Worm (Caenorhabditis elegans) whole organism, late embryonic: Measurements from ENCODE around the gene Y79H2A.2.

Experiments used
- F13H6.1 ChIP-seq: sonication (generic microtip); optimal IDR thresholded peaks from 2 replicates; lab custom pipeline; 2016; ENCODE audit warnings: missing genetic modification characterization, missing compliant biosample characterization
- fkh-10 ChIP-seq: fragments of 150-350 bp; optimal IDR thresholded peaks from 2 replicates; lab custom pipeline; 2014; ENCODE audit warnings: missing biosample characterization, missing genetic modification reagents, missing genetic modification characterization
- lim-6 ChIP-seq: sonication (generic microtip); optimal IDR thresholded peaks from 2 replicates; lab custom pipeline; 2016; ENCODE audit warnings: missing genetic modification characterization, missing compliant biosample characterization
- nhr-11 ChIP-seq: fragments of 150-350 bp; optimal IDR thresholded peaks from 2 replicates; lab custom pipeline; 2014; ENCODE audit warnings: missing biosample characterization, missing genetic modification characterization
- rnt-1 ChIP-seq: sonication (generic microtip); optimal IDR thresholded peaks from 2 replicates; lab custom pipeline; 2016; ENCODE audit warnings: missing genetic modification characterization, missing compliant biosample characterization

ce11 chrIII:12020074-12020602, 10.4 kb downstream of the Y79H2A.2 start, which contains the start of gene brp-1:
- TF ChIP-seq rnt-1, result no peak
- TF ChIP-seq F13H6.1, result no peak
- no peak for TF ChIP-seq lim-6
- TF ChIP-seq fkh-10 (GFP tag; lab: Kevin White, UChicago), result no peak
- TF ChIP-seq nhr-11 (tag; lab: Kevin White, UChicago), result no peak
